Worm (Caenorhabditis elegans) whole organism, L3 larva: ENCODE measurements around the gene H29C22.1.

Experiments used
- aly-2 ChIP-seq: fragments of 150-350 bp; optimal IDR thresholded peaks from 2 replicates; lab custom pipeline; 2014; ENCODE audit warnings: missing biosample characterization, missing genetic modification characterization
- ceh-16 ChIP-seq: sonication (generic microtip); optimal IDR thresholded peaks from 2 replicates; lab custom pipeline; 2017; ENCODE audit warnings: missing biosample characterization, missing genetic modification characterization
- ceh-28 ChIP-seq: fragments of 150-350 bp; optimal IDR thresholded peaks from 2 replicates; lab custom pipeline; 2014; ENCODE audit warnings: missing biosample characterization, missing genetic modification reagents, missing genetic modification characterization
- daf-12 ChIP-seq: fragments of 150-350 bp; optimal IDR thresholded peaks from 2 replicates; lab custom pipeline; 2014; ENCODE audit warnings: missing biosample characterization, missing genetic modification reagents, missing genetic modification characterization
- egl-5 ChIP-seq: fragments of 150-350 bp; optimal IDR thresholded peaks from 2 replicates; lab custom pipeline; 2017; ENCODE audit warnings: missing biosample characterization, missing genetic modification reagents, missing genetic modification characterization, inconsistent platforms
- elt-1 ChIP-seq: fragments of 150-350 bp; optimal IDR thresholded peaks from 2 replicates; lab custom pipeline; 2014; ENCODE audit warnings: missing biosample characterization, missing genetic modification characterization
- elt-2 ChIP-seq: sonication (generic microtip); optimal IDR thresholded peaks from 2 replicates; lab custom pipeline; 2016; ENCODE audit warnings: missing genetic modification reagents, mild to moderate bottlenecking, missing genetic modification characterization, missing compliant biosample characterization
- elt-3 ChIP-seq, 3 experiments: fragments of 150-350 bp in 1 of 3; sonication (generic microtip) in 2 of 3; optimal IDR thresholded peaks; 2 replicates in 2 of 3; 4 replicates in 1 of 3; lab custom pipeline; 2014 to 2017; ENCODE audit warnings: missing biosample characterization in 3 of 3, missing genetic modification characterization in 3 of 3
- fkh-10 ChIP-seq: sonication (generic microtip); optimal IDR thresholded peaks from 2 replicates; lab custom pipeline; 2017; ENCODE audit warnings: missing biosample characterization, missing genetic modification reagents, missing genetic modification characterization
- fkh-2 ChIP-seq: fragments of 150-350 bp; optimal IDR thresholded peaks from 2 replicates; lab custom pipeline; 2014; ENCODE audit warnings: missing biosample characterization, missing genetic modification reagents, missing genetic modification characterization
- fos-1 ChIP-seq: fragments of 150-350 bp; optimal IDR thresholded peaks from 2 replicates; lab custom pipeline; 2014; ENCODE audit warnings: missing biosample characterization, missing genetic modification characterization
- hmg-11 ChIP-seq: sonication (generic microtip); optimal IDR thresholded peaks from 2 replicates; lab custom pipeline; 2016; ENCODE audit warnings: missing genetic modification characterization, missing compliant biosample characterization
- lin-15B ChIP-seq: fragments of 150-350 bp; optimal IDR thresholded peaks from 2 replicates; lab custom pipeline; 2014; ENCODE audit warnings: missing biosample characterization, missing genetic modification characterization
- lsy-12 ChIP-seq: sonication (generic microtip); optimal IDR thresholded peaks from 2 replicates; lab custom pipeline; 2016; ENCODE audit warnings: mild to moderate bottlenecking, missing genetic modification characterization, missing compliant biosample characterization
- mdl-1 ChIP-seq: fragments of 150-350 bp; optimal IDR thresholded peaks from 2 replicates; lab custom pipeline; 2014; ENCODE audit warnings: missing biosample characterization, missing genetic modification characterization
- mml-1 ChIP-seq: fragments of 150-350 bp; sonication (generic microtip); optimal IDR thresholded peaks from 3 replicates; lab custom pipeline; 2014; ENCODE audit warnings: missing biosample characterization, missing genetic modification characterization
- nfya-1 ChIP-seq: sonication (generic microtip); optimal IDR thresholded peaks from 2 replicates; lab custom pipeline; 2017; ENCODE audit warnings: missing genetic modification characterization, mild to moderate bottlenecking, missing compliant biosample characterization, antibody characterized with exemption, moderate library complexity; ENCODE audit not compliant: insufficient read depth
- nhr-11 ChIP-seq: fragments of 150-350 bp; optimal IDR thresholded peaks from 2 replicates; lab custom pipeline; 2014; ENCODE audit warnings: missing biosample characterization, missing genetic modification characterization
- nhr-12 ChIP-seq: fragments of 150-350 bp; optimal IDR thresholded peaks from 2 replicates; lab custom pipeline; 2014; ENCODE audit warnings: missing biosample characterization, missing genetic modification characterization
- nhr-23 ChIP-seq: fragments of 150-350 bp; optimal IDR thresholded peaks from 2 replicates; lab custom pipeline; 2014; ENCODE audit warnings: missing biosample characterization, missing genetic modification reagents, missing genetic modification characterization
- nhr-25 ChIP-seq: sonication (generic microtip); optimal IDR thresholded peaks from 2 replicates; lab custom pipeline; 2017; ENCODE audit warnings: missing biosample characterization, missing genetic modification characterization
- nhr-43 ChIP-seq: sonication (generic microtip); optimal IDR thresholded peaks from 2 replicates; lab custom pipeline; 2016; ENCODE audit warnings: mild to moderate bottlenecking, missing genetic modification characterization, missing compliant biosample characterization; ENCODE audit not compliant: poor library complexity, severe bottlenecking
- nhr-67 ChIP-seq: fragments of 150-350 bp; optimal IDR thresholded peaks from 2 replicates; lab custom pipeline; 2014; ENCODE audit warnings: missing biosample characterization, missing genetic modification characterization
- nhr-76 ChIP-seq: fragments of 150-350 bp; sonication (generic microtip); optimal IDR thresholded peaks from 5 replicates; lab custom pipeline; 2014; ENCODE audit warnings: missing biosample characterization, missing genetic modification characterization
- nhr-77 ChIP-seq: fragments of 150-350 bp; optimal IDR thresholded peaks from 2 replicates; lab custom pipeline; 2014; ENCODE audit warnings: missing biosample characterization, missing genetic modification characterization
- pha-4 ChIP-seq: fragments of 150-350 bp; optimal IDR thresholded peaks from 2 replicates; lab custom pipeline; 2014; ENCODE audit warnings: missing biosample characterization, missing genetic modification reagents, missing genetic modification characterization
- pqm-1 ChIP-seq: fragments of 150-350 bp; optimal IDR thresholded peaks from 2 replicates; lab custom pipeline; 2017; ENCODE audit warnings: missing biosample characterization, missing genetic modification characterization, inconsistent platforms
- skn-1 ChIP-seq: fragments of 150-350 bp; optimal IDR thresholded peaks from 2 replicates; lab custom pipeline; 2014; ENCODE audit warnings: missing biosample characterization, missing genetic modification characterization
- snpc-4 ChIP-seq: fragments of 150-350 bp; optimal IDR thresholded peaks from 2 replicates; lab custom pipeline; 2014; ENCODE audit warnings: missing biosample characterization, missing genetic modification characterization
- unc-39 ChIP-seq: sonication (generic microtip); optimal IDR thresholded peaks from 4 replicates; lab custom pipeline; 2017; ENCODE audit warnings: missing biosample characterization, missing genetic modification characterization
- zag-1 ChIP-seq: fragments of 150-350 bp; optimal IDR thresholded peaks from 2 replicates; lab custom pipeline; 2014; ENCODE audit warnings: missing biosample characterization, missing genetic modification characterization
- ztf-11 ChIP-seq: fragments of 150-350 bp; optimal IDR thresholded peaks from 2 replicates; lab custom pipeline; 2014; ENCODE audit warnings: missing biosample characterization, missing genetic modification characterization
- ztf-4 ChIP-seq: fragments of 150-350 bp; optimal IDR thresholded peaks from 2 replicates; lab custom pipeline; 2014; ENCODE audit warnings: missing biosample characterization, missing genetic modification characterization

The H29C22.1 gene

ce11 chrX:9297834-9298233 is 13.3 kb downstream of the H29C22.1 start, which contains the start of gene B0416.7:
Gene B0416.7 (minus strand): TSS chrX:9297934.
- TF ChIP-seq skn-1 (tag; lab: Kevin White, UChicago) (no peak), mml-1 (tag; lab: Kevin White, UChicago) (no peak), unc-39 (tag; lab: Kevin White, UChicago) (no peak), lin-15B (tag; lab: Kevin White, UChicago) (no peak)

ce11 chrX:9296591-9296990 is 14.5 kb downstream of the H29C22.1 start, which contains the start of gene gly-13:
Gene gly-13 (minus strand): TSS chrX:9296622.
- TF ChIP-seq nhr-67 (tag; lab: Kevin White, UChicago) (no peak), hmg-11 (tag; lab: Kevin White, UChicago) (no peak), nhr-12 (no peak), nhr-23 (tag; lab: Kevin White, UChicago) (peak; percentile 19), elt-1 (no peak), daf-12 (tag; lab: Kevin White, UChicago) (no peak), elt-2 (peak; percentile 19), nfya-1 (tag; lab: Kevin White, UChicago) (peak; percentile 8)

ce11 chrX:9295471-9295870 is 15.7 kb downstream of the H29C22.1 start:
- TF ChIP-seq zag-1 (tag; lab: Kevin White, UChicago) (no peak), nhr-77 (no peak), elt-2 (peak; percentile 71), pqm-1 (tag; lab: Kevin White, UChicago) (peak; percentile 59), nhr-11 (no peak)
- TF ChIP-seq, all 47 proteins: peak for 2

DNA sequence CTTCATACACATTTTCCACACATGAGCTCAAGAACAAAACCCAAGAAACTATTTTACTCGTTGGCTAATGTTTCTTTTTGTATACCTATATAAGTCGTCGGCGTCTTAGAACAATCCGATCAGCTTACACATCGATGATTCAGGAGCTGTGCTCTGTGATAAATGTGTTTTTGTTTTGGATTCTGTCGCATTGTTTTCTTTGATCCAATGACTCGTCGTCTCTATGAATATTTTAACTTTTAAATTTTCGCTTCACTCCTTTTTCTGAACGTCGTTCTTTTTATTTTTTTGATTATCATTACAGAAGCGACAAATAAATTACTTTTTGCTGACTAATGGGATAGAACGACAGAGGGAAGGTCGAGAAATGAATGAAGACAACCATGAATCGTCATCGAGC is 19.8 kb downstream of the H29C22.1 start, which contains the start of gene B0416.3:
B0416.3 (plus strand) TSS at position 301 of the 400 bp plus-strand sequence.
- no peak for TF ChIP-seq mdl-1 (tag; lab: Kevin White, UChicago)
- TF ChIP-seq lsy-12 = no peak
- no peak for TF ChIP-seq nhr-76 (tag; lab: Kevin White, UChicago)
- TF ChIP-seq nhr-12 = no peak
- TF ChIP-seq ceh-16 = no peak
- no peak for TF ChIP-seq nfya-1 (tag; lab: Kevin White, UChicago)

- no peak for TF ChIP-seq fkh-10 (GFP tag; lab: Kevin White, UChicago)
- no peak for TF ChIP-seq nhr-25
- no peak for TF ChIP-seq skn-1 (tag; lab: Kevin White, UChicago)
- no peak for TF ChIP-seq mml-1 (tag; lab: Kevin White, UChicago)
- no peak for TF ChIP-seq lsy-12
- no peak for TF ChIP-seq elt-3 (tag; optimal IDR thresholded peaks at IDR 0.05; lab: Kevin White, UChicago)
- no peak for TF ChIP-seq pqm-1 (tag; lab: Kevin White, UChicago)
- TF ChIP-seq ztf-4 (tag; lab: Kevin White, UChicago) = no peak
- no peak for TF ChIP-seq aly-2 (tag; lab: Kevin White, UChicago)
- no peak for TF ChIP-seq ceh-28 (tag; lab: Kevin White, UChicago)
- TF ChIP-seq fos-1 (tag; lab: Kevin White, UChicago) = no peak
These were observed 28.1 kb downstream of the H29C22.1 start, which contains the start of gene B0416.11 for ce11 chrX:9283026-9283425. Gene B0416.11 (minus strand): TSS chrX:9283126.

ce11 chrX:9278653-9279052 is 32.5 kb downstream of the H29C22.1 start, which contains the start of gene B0416.4:
Gene B0416.4 (plus strand): TSS chrX:9278953.
- TF ChIP-seq pqm-1 (tag; lab: Kevin White, UChicago) = no peak
- TF ChIP-seq zag-1 (tag; lab: Kevin White, UChicago) = no peak
- no peak for TF ChIP-seq nhr-12
- TF ChIP-seq lin-15B (tag; lab: Kevin White, UChicago) = no peak
- TF ChIP-seq ztf-11 (tag; lab: Kevin White, UChicago) = no peak
- no peak for TF ChIP-seq hmg-11 (tag; lab: Kevin White, UChicago)
- TF ChIP-seq pha-4 = no peak
- no peak for TF ChIP-seq aly-2 (tag; lab: Kevin White, UChicago)
- no peak for TF ChIP-seq nhr-77
- TF ChIP-seq unc-39 (tag; lab: Kevin White, UChicago) = no peak
- no peak for TF ChIP-seq mdl-1 (tag; lab: Kevin White, UChicago)
- no peak for TF ChIP-seq fkh-2
- TF ChIP-seq nhr-43 (tag; lab: Kevin White, UChicago) = no peak
- TF ChIP-seq nhr-11 = no peak
- TF ChIP-seq fkh-10 (GFP tag; lab: Kevin White, UChicago) = no peak
- no peak for TF ChIP-seq nhr-23 (tag; lab: Kevin White, UChicago)
- TF ChIP-seq snpc-4 (tag; lab: Kevin White, UChicago) = no peak
- TF ChIP-seq fos-1 (tag; lab: Kevin White, UChicago) = no peak
- no peak for TF ChIP-seq egl-5 (tag; lab: Kevin White, UChicago)
